Fruit fly (Drosophila melanogaster) whole organism, pupa: Measurements from ENCODE around the gene Cpr72Eb.

Source experiments
- CG10348 ChIP-seq: fragments of 200-800 bp; sonication (Bioruptor generic); IDR thresholded peaks from 2 replicates; pipeline ENCODE4 v1.3.6; 2022; ENCODE audit warnings: missing biosample characterization, missing genetic modification characterization
- CG12605 ChIP-seq: fragments of 200-800 bp; sonication (Bioruptor generic); IDR thresholded peaks from 2 replicates; pipeline ENCODE4 v1.3.6; 2022; ENCODE audit warnings: missing biosample characterization, missing genetic modification characterization
- CG13204 ChIP-seq: fragments of 200-800 bp; sonication (Bioruptor generic); optimal IDR thresholded peaks from 2 replicates; lab custom pipeline; 2018; ENCODE audit warnings: missing biosample characterization, mild to moderate bottlenecking, missing genetic modification characterization, moderate library complexity
- CG14655 ChIP-seq: fragments of 200-800 bp; sonication (Bioruptor generic); optimal IDR thresholded peaks from 3 replicates; lab custom pipeline; 2017; ENCODE audit warnings: mild to moderate bottlenecking, missing biosample characterization, missing genetic modification reagents, missing genetic modification characterization
- CG15710 ChIP-seq: fragments of 200-800 bp; sonication (Bioruptor generic); optimal IDR thresholded peaks from 2 replicates; lab custom pipeline; 2018; ENCODE audit warnings: missing biosample characterization, mild to moderate bottlenecking, missing genetic modification characterization, moderate library complexity
- CG17806 ChIP-seq: fragments of 200-800 bp; sonication (Bioruptor generic); optimal IDR thresholded peaks from 2 replicates; lab custom pipeline; 2018; ENCODE audit warnings: missing biosample characterization, mild to moderate bottlenecking, missing genetic modification characterization, moderate library complexity
- CG32121 ChIP-seq: fragments of 200-800 bp; sonication (Bioruptor generic); IDR thresholded peaks from 2 replicates; pipeline ENCODE4 v1.3.6; 2022; ENCODE audit warnings: missing biosample characterization, missing genetic modification characterization
- CG34367 ChIP-seq: fragments of 200-800 bp; sonication (Bioruptor generic); optimal IDR thresholded peaks from 2 replicates; lab custom pipeline; 2018; ENCODE audit warnings: missing biosample characterization, mild to moderate bottlenecking, missing genetic modification characterization
- CG4496 ChIP-seq: fragments of 200-800 bp; sonication (Bioruptor generic); IDR thresholded peaks from 3 replicates; pipeline ENCODE4 v1.3.6; 2022; ENCODE audit warnings: missing biosample characterization, missing genetic modification characterization
- CG8159 ChIP-seq: fragments of 200-800 bp; sonication (Bioruptor generic); optimal IDR thresholded peaks from 3 replicates; lab custom pipeline; 2018; ENCODE audit warnings: missing biosample characterization, mild to moderate bottlenecking, missing genetic modification characterization, moderate library complexity
- CG8301 ChIP-seq: fragments of 200-800 bp; sonication (Bioruptor generic); optimal IDR thresholded peaks from 2 replicates; lab custom pipeline; 2018; ENCODE audit warnings: missing biosample characterization, mild to moderate bottlenecking, missing genetic modification characterization
- CG9948 ChIP-seq: fragments of 200-800 bp; sonication (Bioruptor generic); optimal IDR thresholded peaks from 2 replicates; lab custom pipeline; 2018; ENCODE audit warnings: missing biosample characterization, mild to moderate bottlenecking, missing genetic modification characterization, moderate library complexity
- D1 ChIP-seq: fragments of 200-800 bp; sonication (Bioruptor generic); optimal IDR thresholded peaks from 2 replicates; lab custom pipeline; 2018; ENCODE audit warnings: missing biosample characterization, mild to moderate bottlenecking, missing genetic modification characterization, moderate library complexity
- EcR ChIP-seq: fragments of 200-800 bp; sonication (Bioruptor generic); optimal IDR thresholded peaks from 3 replicates; lab custom pipeline; 2019; ENCODE audit warnings: missing biosample characterization, missing genetic modification characterization, mild to moderate bottlenecking, moderate library complexity, missing genetic modification reagents
- Ets98B ChIP-seq: fragments of 200-800 bp; sonication (Bioruptor generic); IDR thresholded peaks from 2 replicates; pipeline ENCODE4 v1.3.6; 2022; ENCODE audit warnings: missing biosample characterization, missing genetic modification characterization
- Pif1A ChIP-seq: fragments of 200-800 bp; sonication (Bioruptor generic); optimal IDR thresholded peaks from 3 replicates; lab custom pipeline; 2016; ENCODE audit warnings: missing biosample characterization, missing genetic modification characterization
- Pif1B ChIP-seq: fragments of 200-800 bp; sonication (Bioruptor generic); optimal IDR thresholded peaks from 3 replicates; lab custom pipeline; 2016; ENCODE audit warnings: missing biosample characterization, missing genetic modification characterization
- Snoo ChIP-seq: fragments of 200-800 bp; sonication (Bioruptor generic); optimal IDR thresholded peaks from 3 replicates; lab custom pipeline; 2017; ENCODE audit warnings: missing biosample characterization, mild to moderate bottlenecking, missing genetic modification characterization, inconsistent platforms
- fd96Ca ChIP-seq: fragments of 200-800 bp; sonication (Bioruptor generic); IDR thresholded peaks from 3 replicates; pipeline ENCODE4 v1.3.6; 2022; ENCODE audit warnings: missing biosample characterization, missing genetic modification characterization
- gl ChIP-seq: fragments of 200-800 bp; sonication (Bioruptor generic); optimal IDR thresholded peaks from 2 replicates; lab custom pipeline; 2018; ENCODE audit warnings: missing biosample characterization, mild to moderate bottlenecking, missing genetic modification characterization
- rn ChIP-seq: fragments of 200-800 bp; sonication (Bioruptor generic); IDR thresholded peaks from 2 replicates; pipeline ENCODE4 v1.3.6; 2022; ENCODE audit warnings: missing biosample characterization, missing genetic modification characterization

The Cpr72Eb gene

DNA sequence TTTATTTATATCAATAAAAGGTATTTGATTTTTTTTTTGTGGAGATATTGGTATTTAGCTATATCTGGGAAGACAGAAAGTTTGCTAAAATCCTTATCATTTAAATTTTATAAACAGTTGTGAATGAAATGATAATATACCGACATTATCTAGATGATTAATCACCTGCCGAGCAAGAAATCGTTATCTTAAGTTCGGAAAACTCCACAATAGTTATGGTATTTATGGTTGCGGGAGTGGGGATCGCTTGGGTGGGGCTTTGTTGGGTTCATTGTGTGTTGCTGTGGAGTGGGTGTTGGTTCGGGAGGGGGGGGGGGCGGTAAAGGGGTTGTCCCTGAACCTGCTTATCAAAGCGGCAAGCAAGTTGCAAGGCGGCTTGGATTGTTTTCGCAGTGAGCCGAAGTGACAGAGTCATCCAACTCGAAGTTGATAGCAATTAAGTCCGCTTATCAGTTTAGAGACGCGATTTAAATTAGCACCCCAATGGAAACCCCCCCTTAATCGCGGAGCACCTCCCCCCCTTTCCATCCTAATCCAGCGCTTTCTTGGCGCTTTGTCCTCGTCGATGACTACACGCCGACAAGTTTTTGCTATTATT lies 27.6 kb downstream of the Cpr72Eb start:
- no peak for TF ChIP-seq CG8301 (tag; lab: Kevin White, UChicago)
- TF ChIP-seq D1 (tag; lab: Kevin White, UChicago), result no peak
- TF ChIP-seq CG34367 (tag; lab: Kevin White, UChicago), result no peak
- TF ChIP-seq CG32121 (GFP tag; lab: Robert Waterston, UW), result no peak
- no peak for TF ChIP-seq Snoo (tag; lab: Kevin White, UChicago)
- no peak for TF ChIP-seq CG14655 (GFP tag; lab: Kevin White, UChicago)
- no peak for TF ChIP-seq Pif1B (GFP tag; lab: Kevin White, UChicago)
- peak; percentile 91 for TF ChIP-seq EcR
- TF ChIP-seq CG9948, result no peak
- TF ChIP-seq rn (GFP tag; lab: Robert Waterston, UW), result no peak
- no peak for TF ChIP-seq CG10348
- TF ChIP-seq Ets98B (GFP tag; lab: Robert Waterston, UW), result no peak
- TF ChIP-seq fd96Ca, result 0 out of 3 replicates have a peak, but pooled peaks have one; percentile 20

DNA sequence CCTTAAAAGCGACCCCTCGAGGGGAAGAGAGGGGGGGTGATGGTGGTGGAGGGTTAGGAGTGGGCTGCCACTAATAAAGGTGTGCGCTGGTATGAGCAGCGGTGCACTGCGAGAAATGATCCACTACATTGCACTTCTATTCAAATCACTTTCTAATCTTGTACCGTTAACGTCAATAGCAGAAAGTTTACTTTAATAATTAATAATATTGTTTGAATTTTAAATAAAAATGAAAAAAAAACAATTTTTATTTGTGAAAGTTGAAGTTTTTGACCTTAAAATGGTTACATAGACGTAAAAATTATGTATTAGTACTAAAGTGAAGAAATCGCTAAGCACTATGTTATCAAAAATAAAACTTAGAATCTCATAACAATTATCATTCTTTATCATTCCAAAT lies 28.2 kb downstream of the Cpr72Eb start:
- TF ChIP-seq gl (tag; lab: Kevin White, UChicago), result no peak
- no peak for TF ChIP-seq CG8301 (tag; lab: Kevin White, UChicago)
- peak; percentile 55 for TF ChIP-seq CG14655 (GFP tag; lab: Kevin White, UChicago)
- TF ChIP-seq CG17806 (tag; lab: Kevin White, UChicago), result peak; percentile 6
- TF ChIP-seq CG9948, result peak; percentile 34
- no peak for TF ChIP-seq Pif1B (GFP tag; lab: Kevin White, UChicago)
- TF ChIP-seq rn (GFP tag; lab: Robert Waterston, UW), result no peak
- TF ChIP-seq CG13204 (GFP tag; lab: Kevin White, UChicago), result no peak
- peak; percentile 9 for TF ChIP-seq CG8159
- peak; percentile 9 for TF ChIP-seq CG15710 (tag; lab: Kevin White, UChicago)
- TF ChIP-seq CG34367 (tag; lab: Kevin White, UChicago), result no peak

DNA sequence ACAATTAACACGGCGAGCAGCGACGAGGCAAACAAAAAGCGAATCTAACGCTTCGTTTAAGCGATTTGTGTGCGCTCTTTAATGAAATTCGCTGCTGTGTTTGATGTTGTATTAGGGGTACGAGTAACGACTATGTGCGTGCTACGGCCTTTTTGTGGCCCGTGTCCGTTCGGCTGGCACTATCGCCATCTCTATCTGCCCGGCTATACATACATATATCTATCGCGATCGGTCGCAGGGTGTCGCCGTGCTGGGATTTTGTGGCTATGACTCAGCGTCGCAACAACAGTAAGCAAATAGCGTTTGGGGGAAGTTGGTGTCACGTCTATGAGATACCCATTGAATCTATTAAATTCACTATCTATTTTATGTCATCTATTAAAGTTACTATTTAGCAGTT lies 29.0 kb downstream of the Cpr72Eb start:
- TF ChIP-seq fd96Ca (no peak), CG10348 (no peak), EcR (no peak), CG8159 (no peak), Snoo (tag; lab: Kevin White, UChicago) (no peak), CG14655 (GFP tag; lab: Kevin White, UChicago) (no peak), D1 (tag; lab: Kevin White, UChicago) (no peak), Pif1B (GFP tag; lab: Kevin White, UChicago) (no peak), CG4496 (GFP tag; lab: Robert Waterston, UW) (no peak), CG15710 (tag; lab: Kevin White, UChicago) (no peak), CG13204 (GFP tag; lab: Kevin White, UChicago) (no peak), CG8301 (tag; lab: Kevin White, UChicago) (no peak), gl (tag; lab: Kevin White, UChicago) (no peak), rn (GFP tag; lab: Robert Waterston, UW) (no peak)

DNA sequence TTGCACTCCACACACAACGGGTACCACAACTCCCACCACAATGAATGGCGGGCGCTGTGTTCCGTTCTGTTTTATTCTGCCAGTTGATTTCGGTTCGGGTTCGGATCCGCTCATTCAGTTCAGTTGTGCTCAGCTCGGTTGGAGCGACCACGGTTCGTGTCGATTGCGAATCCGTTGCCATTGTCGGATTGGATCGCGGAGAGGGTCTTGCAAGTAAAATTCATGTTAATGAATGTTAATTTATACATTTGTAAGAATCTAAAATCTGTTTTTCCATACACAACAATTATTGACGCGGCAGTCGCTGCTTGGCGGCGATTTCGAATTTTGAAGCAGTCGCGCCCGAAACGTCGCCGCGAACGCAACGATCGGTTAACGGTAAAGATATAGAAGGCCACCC lies 29.8 kb downstream of the Cpr72Eb start, which contains the start of gene Gagr:
TSS of gene Gagr (plus strand) at position 81 of the 400 bp plus-strand sequence.
- TF ChIP-seq Pif1B (GFP tag; lab: Kevin White, UChicago) (no peak), rn (GFP tag; lab: Robert Waterston, UW) (no peak), CG8301 (tag; lab: Kevin White, UChicago) (no peak), CG12605 (GFP tag; lab: Robert Waterston, UW) (no peak), CG15710 (tag; lab: Kevin White, UChicago) (no peak)

DNA sequence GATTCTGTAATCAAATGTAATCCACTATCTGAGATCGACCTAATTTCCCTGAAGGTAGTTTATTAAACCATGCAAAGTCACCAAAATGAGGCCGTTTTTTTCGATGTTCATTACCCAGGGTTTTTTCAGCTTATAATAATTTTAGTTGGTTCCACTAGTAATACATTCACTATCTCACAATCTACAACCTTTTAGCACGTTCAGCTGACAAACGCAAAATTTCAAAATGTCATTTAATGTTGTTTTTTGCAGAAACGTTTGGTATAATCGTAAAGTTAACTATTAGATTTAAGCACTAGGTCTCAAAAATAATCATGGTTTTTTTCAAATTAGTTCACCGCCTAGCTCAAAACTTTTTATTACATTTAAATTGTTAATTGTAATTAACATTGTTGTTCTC lies 35.5 kb downstream of the Cpr72Eb start, which contains the start of gene CG44836:
TSS of gene CG44836 (minus strand) at position 101 of the 400 bp plus-strand sequence.
- no peak for TF ChIP-seq CG34367 (tag; lab: Kevin White, UChicago)
- TF ChIP-seq CG13204 (GFP tag; lab: Kevin White, UChicago), result no peak
- TF ChIP-seq CG32121 (GFP tag; lab: Robert Waterston, UW), result no peak
- TF ChIP-seq rn (GFP tag; lab: Robert Waterston, UW), result no peak
- TF ChIP-seq Snoo (tag; lab: Kevin White, UChicago), result no peak

DNA sequence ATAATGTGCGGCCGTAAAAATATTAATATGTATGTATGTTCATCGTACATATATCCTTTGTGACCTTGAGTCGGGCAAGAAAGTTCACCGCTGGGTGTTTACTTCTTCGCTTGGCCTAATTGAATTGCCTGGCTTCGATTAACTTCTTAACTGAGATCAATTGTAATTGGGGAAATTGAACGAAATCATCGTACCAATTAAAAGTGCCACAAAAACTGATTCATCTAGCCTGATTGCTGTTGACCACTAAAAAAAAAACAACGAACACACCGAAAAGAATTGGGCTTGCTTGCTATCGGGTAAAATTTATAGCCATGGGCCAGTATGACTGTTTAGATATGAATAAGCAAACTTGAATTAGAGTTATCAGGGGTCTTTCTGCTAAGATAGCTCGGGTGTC lies 37.6 kb downstream of the Cpr72Eb start:
- TF ChIP-seq CG9948 (no peak), CG12605 (GFP tag; lab: Robert Waterston, UW) (no peak), CG15710 (tag; lab: Kevin White, UChicago) (no peak), CG8301 (tag; lab: Kevin White, UChicago) (no peak), Pif1B (GFP tag; lab: Kevin White, UChicago) (no peak), Ets98B (GFP tag; lab: Robert Waterston, UW) (no peak), rn (GFP tag; lab: Robert Waterston, UW) (no peak), CG8159 (no peak), Pif1A (no peak), gl (tag; lab: Kevin White, UChicago) (no peak), CG10348 (no peak), CG17806 (tag; lab: Kevin White, UChicago) (no peak), fd96Ca (no peak), Snoo (tag; lab: Kevin White, UChicago) (no peak), CG32121 (GFP tag; lab: Robert Waterston, UW) (no peak), CG34367 (tag; lab: Kevin White, UChicago) (no peak), CG14655 (GFP tag; lab: Kevin White, UChicago) (no peak)
